Fruit fly (Drosophila melanogaster): ENCODE results near the gene IntS11.

IntS11 gene

DNA sequence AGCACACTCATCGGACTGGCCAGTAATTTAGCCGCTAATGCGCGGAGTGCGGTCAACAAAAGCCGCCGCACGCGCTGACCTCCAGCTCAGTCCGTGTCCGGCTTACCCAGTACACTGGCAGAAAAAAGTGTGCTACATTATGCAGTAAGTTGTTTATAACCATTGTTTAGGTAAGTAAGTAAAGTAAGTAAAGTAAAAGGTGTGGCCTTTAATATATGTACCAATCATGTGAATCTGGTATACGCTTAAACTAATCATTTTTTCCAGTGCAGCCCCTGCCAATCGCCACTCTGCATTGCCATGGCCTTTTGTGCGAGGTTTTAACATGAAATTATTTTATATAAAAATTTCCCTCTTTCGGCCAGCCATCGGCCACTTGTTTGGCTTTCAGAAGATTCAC lies 33.7 kb upstream of the IntS11 start (continued):
- TF ChIP-seq CG1233 (GFP tag; optimal IDR thresholded peaks at IDR 0.05): no peak
- no peak for TF ChIP-seq fu2 (GFP tag; optimal IDR thresholded peaks at IDR 0.05)
- TF ChIP-seq Xrp1 (GFP tag; IDR thresholded peaks at IDR 0.05): peak; percentile 43
- TF ChIP-seq sens-2 (GFP tag; IDR thresholded peaks at IDR 0.05): 0 out of 2 replicates have a peak, but pooled peaks have one; percentile 14
- TF ChIP-seq twi (tag; optimal IDR thresholded peaks at IDR 0.05): no peak
- TF ChIP-seq cato (GFP tag; optimal IDR thresholded peaks at IDR 0.05; ENCODE audit: borderline replicate concordance): no peak
- no peak for TF ChIP-seq dimm (GFP tag; IDR thresholded peaks at IDR 0.05)
- TF ChIP-seq Sox100B (GFP tag; optimal IDR thresholded peaks at IDR 0.05): no peak
- TF ChIP-seq BEAF-32 (GFP tag; optimal IDR thresholded peaks at IDR 0.05): no peak
- no peak for TF ChIP-seq Fer2 (tag; optimal IDR thresholded peaks at IDR 0.05)
- peak; percentile 46 for TF ChIP-seq dmrt11E (tag; optimal IDR thresholded peaks at IDR 0.05)
- peak; percentile 35 for TF ChIP-seq gem (tag; optimal IDR thresholded peaks at IDR 0.05)
- TF ChIP-seq CG2889 (GFP tag; IDR thresholded peaks at IDR 0.05): no peak
- TF ChIP-seq CG7928 (GFP tag; optimal IDR thresholded peaks at IDR 0.05): no peak
- peak; percentile 44 for TF ChIP-seq CG1603 (tag; optimal IDR thresholded peaks at IDR 0.05)
- TF ChIP-seq fd64A (GFP tag; optimal IDR thresholded peaks at IDR 0.05): no peak
- peak; percentile 8 for TF ChIP-seq CG12391 (tag; optimal IDR thresholded peaks at IDR 0.05)
- TF ChIP-seq fd96Cb (tag; optimal IDR thresholded peaks at IDR 0.05): peak; percentile 3
- peak in 1 of 2 experiments; percentile 40 for TF ChIP-seq bsh (GFP tag; optimal IDR thresholded peaks at IDR 0.05)
- peak; percentile 0 for TF ChIP-seq grau (tag; optimal IDR thresholded peaks at IDR 0.05)
- peak; percentile 6 for TF ChIP-seq chn (GFP tag; optimal IDR thresholded peaks at IDR 0.05)
- TF ChIP-seq ems (GFP tag; optimal IDR thresholded peaks at IDR 0.05): no peak
- TF ChIP-seq Camta (GFP tag; optimal IDR thresholded peaks at IDR 0.05): peak; percentile 2
- peak; percentile 14 for TF ChIP-seq Abd-B (GFP tag; optimal IDR thresholded peaks at IDR 0.05)
- TF ChIP-seq Oli (tag; optimal IDR thresholded peaks at IDR 0.05): peak; percentile 18
- peak in 1 of 3 experiments; percentile 41 for TF ChIP-seq lola (GFP tag; optimal IDR thresholded peaks at IDR 0.05)
- peak; percentile 49 for TF ChIP-seq sisA (GFP tag; IDR thresholded peaks at IDR 0.05)
- TF ChIP-seq CG12659 (GFP tag; optimal IDR thresholded peaks at IDR 0.05): no peak
- no peak for TF ChIP-seq CG4328 (GFP tag; optimal IDR thresholded peaks at IDR 0.05)
- TF ChIP-seq Doc3 (GFP tag; IDR thresholded peaks at IDR 0.05; ENCODE audit: partially characterized antibody): no peak
- no peak for TF ChIP-seq CG17385 (GFP tag; optimal IDR thresholded peaks at IDR 0.05)
- no peak for TF ChIP-seq lab (GFP tag; optimal IDR thresholded peaks at IDR 0.05)
- no peak for TF ChIP-seq Hsf (GFP tag; optimal IDR thresholded peaks at IDR 0.05)
- peak; percentile 11 for TF ChIP-seq az2 (GFP tag; optimal IDR thresholded peaks at IDR 0.05)
- no peak for TF ChIP-seq Dip2 (GFP tag; IDR thresholded peaks at IDR 0.05)

DNA sequence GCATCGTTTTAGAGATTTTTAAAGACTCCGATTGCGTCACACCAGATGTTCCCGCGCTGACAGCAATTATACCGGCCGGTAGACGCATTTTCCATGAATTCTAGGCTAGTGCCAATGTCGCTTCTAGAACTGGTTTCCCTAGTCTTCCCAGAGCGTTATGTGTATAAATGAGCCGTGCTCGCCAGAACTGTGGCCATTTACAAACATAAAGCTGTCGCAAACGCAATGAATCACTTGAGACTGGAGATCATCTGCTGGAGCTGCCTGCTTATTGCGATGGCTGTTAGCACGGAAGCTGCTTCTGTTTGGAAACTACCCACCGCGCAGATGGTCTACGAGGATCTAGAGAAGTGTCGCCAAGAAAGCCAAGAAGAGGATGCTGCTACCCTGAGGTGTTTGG lies 30.8 kb upstream of the IntS11 start, which contains the start of gene Obp99d:
Obp99d (plus strand) TSS at position 192 of the 400 bp plus-strand sequence.
- TF ChIP-seq Ets97D (GFP tag; optimal IDR thresholded peaks at IDR 0.05): no peak
- peak; percentile 92 for TF ChIP-seq CG2199 (GFP tag; IDR thresholded peaks at IDR 0.05)
- TF ChIP-seq D (optimal IDR thresholded peaks at IDR 0.05): peak; percentile 71
- TF ChIP-seq D (GFP tag; optimal IDR thresholded peaks at IDR 0.05): no peak

- no peak for TF ChIP-seq Dek (tag; optimal IDR thresholded peaks at IDR 0.05)
- no peak for TF ChIP-seq pum (GFP tag; optimal IDR thresholded peaks at IDR 0.05)
- TF ChIP-seq Hmr (GFP tag; optimal IDR thresholded peaks at IDR 0.05): no peak
- no peak for TF ChIP-seq Sry-δ (GFP tag; optimal IDR thresholded peaks at IDR 0.05)
- TF ChIP-seq Lhr (GFP tag; optimal IDR thresholded peaks at IDR 0.05): no peak
- TF ChIP-seq dpn (GFP tag; optimal IDR thresholded peaks at IDR 0.05): no peak
- TF ChIP-seq CG8478 (optimal IDR thresholded peaks at IDR 0.05): no peak
- TF ChIP-seq CHES-1-like (GFP tag; optimal IDR thresholded peaks at IDR 0.05): no peak
- no peak for TF ChIP-seq CG3407 (GFP tag; optimal IDR thresholded peaks at IDR 0.05)
- no peak for TF ChIP-seq ind (GFP tag; optimal IDR thresholded peaks at IDR 0.05)
Observed at dm6 chr3R:29715277-29715676, 29.9 kb upstream of the IntS11 start, which contains the start of gene Dup99B. Gene Dup99B (minus strand): TSS chr3R:29715377.

Measured in whole organism, embryonic.